Worm (Caenorhabditis elegans) whole organism, young adult: ENCODE data around the gene ogr-2.
"Not testable (repeated sequence)": the region's sequence is repeated elsewhere in the genome, so short reads cannot be mapped to it uniquely, and the experiment has no call there.

Source experiments
- B0035.1 ChIP-seq: sonication (generic microtip); optimal IDR thresholded peaks from 2 replicates; lab custom pipeline; 2016; ENCODE audit warnings: missing genetic modification characterization, mild to moderate bottlenecking, missing compliant biosample characterization, missing genotype, missing genetic modification reagents
- C06A6.2 ChIP-seq: fragments of 200-800 bp; sonication (Bioruptor generic); conservative IDR thresholded peaks from 2 replicates; pipeline ENCODE4 v1.3.6; 2022; ENCODE audit warnings: missing genetic modification characterization, missing compliant biosample characterization
- C17E4.6 ChIP-seq: fragments of 200-800 bp; sonication (Bioruptor generic); IDR thresholded peaks from 2 replicates; pipeline ENCODE4 v1.3.6; 2022; ENCODE audit warnings: missing genetic modification reagents, missing genetic modification characterization, missing compliant biosample characterization
- D2030.7 ChIP-seq: fragments of 200-800 bp; sonication (Bioruptor generic); IDR thresholded peaks from 2 replicates; pipeline ENCODE4 v1.3.6; 2022; ENCODE audit warnings: missing genetic modification reagents, missing genetic modification characterization, missing compliant biosample characterization
- F33H1.4 ChIP-seq: fragments of 200-800 bp; sonication (Bioruptor generic); IDR thresholded peaks from 2 replicates; pipeline ENCODE4 v1.3.6; 2022; ENCODE audit warnings: missing genetic modification reagents, missing genetic modification characterization, missing compliant biosample characterization
- K11D2.4 ChIP-seq: fragments of 200-800 bp; sonication (Bioruptor generic); IDR thresholded peaks from 2 replicates; pipeline ENCODE4 v1.3.6; 2022; ENCODE audit warnings: missing genetic modification reagents, missing genetic modification characterization, missing compliant biosample characterization
- Y56A3A.18 ChIP-seq: fragments of 200-800 bp; sonication (Bioruptor generic); IDR thresholded peaks from 2 replicates; pipeline ENCODE4 v1.3.6; 2022; ENCODE audit warnings: missing genetic modification reagents, missing genetic modification characterization, missing compliant biosample characterization
- Y67H2A.10 ChIP-seq: fragments of 200-800 bp; sonication (Bioruptor generic); conservative IDR thresholded peaks from 2 replicates; pipeline ENCODE4 v1.3.6; 2022; ENCODE audit warnings: missing genetic modification reagents, missing genetic modification characterization, missing compliant biosample characterization
- Y79H2A.3 ChIP-seq: fragments of 200-800 bp; sonication (Bioruptor generic); conservative IDR thresholded peaks from 2 replicates; pipeline ENCODE4 v1.3.6; 2022; ENCODE audit warnings: missing genetic modification reagents, missing genetic modification characterization, missing compliant biosample characterization
- attf-3 ChIP-seq: fragments of 200-800 bp; sonication (Bioruptor generic); conservative IDR thresholded peaks from 2 replicates; pipeline ENCODE4 v1.3.6; 2022; ENCODE audit warnings: missing genetic modification reagents, missing genetic modification characterization, missing compliant biosample characterization
- attf-5 ChIP-seq: fragments of 200-800 bp; sonication (Bioruptor generic); optimal IDR thresholded peaks from 2 replicates; lab custom pipeline; 2018; ENCODE audit warnings: mild to moderate bottlenecking, missing genetic modification characterization, missing compliant biosample characterization
- bed-2 ChIP-seq: fragments of 200-800 bp; sonication (Bioruptor generic); IDR thresholded peaks from 2 replicates; pipeline ENCODE4 v1.3.6; 2022; ENCODE audit warnings: missing genetic modification reagents, missing genetic modification characterization, missing compliant biosample characterization
- cebp-1 ChIP-seq, 2 experiments: fragments of 200-800 bp in 1 of 2; sonication (Bioruptor generic) in 1 of 2; sonication (generic microtip) in 1 of 2; IDR thresholded peaks in 1 of 2; optimal IDR thresholded peaks in 1 of 2; 2 replicates each; pipeline versions ENCODE4 v1.3.6 to Lab custom; 2017 to 2022; ENCODE audit warnings: missing compliant biosample characterization in 2 of 2, missing genetic modification characterization in 2 of 2, mild to moderate bottlenecking in 1 of 2, missing genetic modification reagents in 1 of 2, moderate library complexity in 1 of 2
- ceh-100 ChIP-seq: fragments of 200-800 bp; sonication (Bioruptor generic); IDR thresholded peaks from 2 replicates; pipeline ENCODE4 v1.3.6; 2022; ENCODE audit warnings: missing genetic modification reagents, missing genetic modification characterization, missing compliant biosample characterization
- ceh-40 ChIP-seq: fragments of 200-800 bp; sonication (Bioruptor generic); IDR thresholded peaks from 2 replicates; pipeline ENCODE4 v1.3.6; 2022; ENCODE audit warnings: missing genetic modification characterization, missing compliant biosample characterization
- ceh-91 ChIP-seq: fragments of 200-800 bp; sonication (Bioruptor generic); IDR thresholded peaks from 2 replicates; pipeline ENCODE4 v1.3.6; 2022; ENCODE audit warnings: missing genetic modification reagents, missing genetic modification characterization, missing compliant biosample characterization
- dox-1 ChIP-seq: fragments of 200-800 bp; sonication (Bioruptor generic); IDR thresholded peaks from 2 replicates; pipeline ENCODE4 v1.3.6; 2022; ENCODE audit warnings: missing genetic modification reagents, missing genetic modification characterization, missing compliant biosample characterization
- dpff-1 ChIP-seq: sonication (generic microtip); optimal IDR thresholded peaks from 2 replicates; lab custom pipeline; 2017; ENCODE audit warnings: mild to moderate bottlenecking, missing genetic modification characterization, missing compliant biosample characterization
- efl-1 ChIP-seq: fragments of 150-350 bp; optimal IDR thresholded peaks from 2 replicates; lab custom pipeline; 2014; ENCODE audit warnings: missing biosample characterization, missing genetic modification reagents, missing genetic modification characterization
- egl-44 ChIP-seq: fragments of 200-800 bp; sonication (Bioruptor generic); IDR thresholded peaks from 2 replicates; pipeline ENCODE4 v1.3.6; 2022; ENCODE audit warnings: missing genetic modification reagents, missing genetic modification characterization, missing compliant biosample characterization
- egrh-3 ChIP-seq: fragments of 200-800 bp; sonication (Bioruptor generic); IDR thresholded peaks from 2 replicates; pipeline ENCODE4 v1.3.6; 2022; ENCODE audit warnings: missing genetic modification reagents, missing genetic modification characterization, missing compliant biosample characterization
- ekl-4 ChIP-seq: fragments of 200-800 bp; sonication (Bioruptor generic); IDR thresholded peaks from 2 replicates; pipeline ENCODE4 v1.3.6; 2022; ENCODE audit warnings: missing genetic modification reagents, missing genetic modification characterization, missing compliant biosample characterization
- ets-4 ChIP-seq: fragments of 200-800 bp; sonication (Bioruptor generic); optimal IDR thresholded peaks from 2 replicates; lab custom pipeline; 2018; ENCODE audit warnings: mild to moderate bottlenecking, missing genetic modification characterization, missing compliant biosample characterization
- gei-17 ChIP-seq: fragments of 200-800 bp; sonication (Bioruptor generic); optimal IDR thresholded peaks from 2 replicates; lab custom pipeline; 2018; ENCODE audit warnings: mild to moderate bottlenecking, missing genetic modification characterization, missing compliant biosample characterization
- hmg-1.2 ChIP-seq: fragments of 200-800 bp; sonication (Bioruptor generic); IDR thresholded peaks from 2 replicates; pipeline ENCODE4 v1.3.6; 2022; ENCODE audit warnings: missing genetic modification reagents, missing genetic modification characterization, missing compliant biosample characterization
- lin-26 ChIP-seq: fragments of 200-800 bp; sonication (Bioruptor generic); IDR thresholded peaks from 2 replicates; pipeline ENCODE4 v1.3.6; 2022; ENCODE audit warnings: missing genetic modification reagents, missing genetic modification characterization, missing compliant biosample characterization
- madf-6 ChIP-seq: fragments of 200-800 bp; sonication (Bioruptor generic); IDR thresholded peaks from 2 replicates; pipeline ENCODE4 v1.3.6; 2022; ENCODE audit warnings: missing genetic modification reagents, missing genetic modification characterization, missing compliant biosample characterization
- mcd-1 ChIP-seq: fragments of 200-800 bp; sonication (Bioruptor generic); IDR thresholded peaks from 2 replicates; pipeline ENCODE4 v1.3.6; 2022; ENCODE audit warnings: missing genetic modification reagents, missing genetic modification characterization, missing compliant biosample characterization
- nfyb-1 ChIP-seq: fragments of 200-800 bp; sonication (Bioruptor generic); IDR thresholded peaks from 2 replicates; pipeline ENCODE4 v1.3.6; 2022; ENCODE audit warnings: missing genetic modification reagents, missing genetic modification characterization, missing compliant biosample characterization
- nhr-80 ChIP-seq: sonication (generic microtip); optimal IDR thresholded peaks from 2 replicates; lab custom pipeline; 2016; ENCODE audit warnings: missing genetic modification characterization, missing compliant biosample characterization
- pbrm-1 ChIP-seq: fragments of 200-800 bp; sonication (Bioruptor generic); IDR thresholded peaks from 2 replicates; pipeline ENCODE4 v1.3.6; 2022; ENCODE audit warnings: missing genetic modification reagents, missing genetic modification characterization, missing compliant biosample characterization
- pha-4 ChIP-seq: fragments of 150-350 bp; sonication (generic microtip); optimal IDR thresholded peaks from 2 replicates; lab custom pipeline; 2014; ENCODE audit warnings: missing biosample characterization, missing genetic modification reagents, missing genetic modification characterization
- rcor-1 ChIP-seq: fragments of 200-800 bp; sonication (Bioruptor generic); IDR thresholded peaks from 2 replicates; pipeline ENCODE4 v1.3.6; 2022; ENCODE audit warnings: missing genetic modification reagents, missing genetic modification characterization, missing compliant biosample characterization
- rpc-1 ChIP-seq, 2 experiments: fragments of 150-350 bp in 1 of 2; sonication (generic microtip) in 1 of 2; optimal IDR thresholded peaks; 2 replicates each; lab custom pipeline; 2014 to 2018; ENCODE audit warnings: missing biosample characterization in 1 of 2, missing genetic modification characterization in 1 of 2, missing genetic modification reagents in 1 of 2, missing genotype in 1 of 2
- sdz-38 ChIP-seq: sonication (generic microtip); optimal IDR thresholded peaks from 2 replicates; lab custom pipeline; 2016; ENCODE audit warnings: missing genotype, missing genetic modification characterization, missing compliant biosample characterization
- snpc-4 ChIP-seq, 5 experiments: fragments of 150-350 bp in 1 of 5; sonication (generic microtip) in 4 of 5; optimal IDR thresholded peaks; 2 replicates each; lab custom pipeline; 2014 to 2018; ENCODE audit warnings: missing genetic modification characterization in 5 of 5, missing biosample characterization in 3 of 5, antibody characterized with exemption in 2 of 5, mild to moderate bottlenecking in 2 of 5, missing compliant biosample characterization in 2 of 5, missing genotype in 2 of 5, moderate library complexity in 2 of 5, missing genetic modification reagents in 1 of 5
- ztf-22 ChIP-seq: fragments of 200-800 bp; sonication (Bioruptor generic); optimal IDR thresholded peaks from 2 replicates; lab custom pipeline; 2018; ENCODE audit warnings: mild to moderate bottlenecking, missing genetic modification characterization, moderate library complexity, missing compliant biosample characterization
- ztf-25 ChIP-seq: fragments of 200-800 bp; sonication (Bioruptor generic); IDR thresholded peaks from 2 replicates; pipeline ENCODE4 v1.3.6; 2022; ENCODE audit warnings: missing genetic modification reagents, missing genetic modification characterization, missing compliant biosample characterization
- ztf-28 ChIP-seq: fragments of 200-800 bp; sonication (Bioruptor generic); IDR thresholded peaks from 2 replicates; pipeline ENCODE4 v1.3.6; 2022; ENCODE audit warnings: missing genetic modification reagents, missing genetic modification characterization, missing compliant biosample characterization

Gene ogr-2

ce11 chrII:10034769-10035168 is 6.2 kb upstream of the ogr-2 start:
- TF ChIP-seq egrh-3 (GFP tag; lab: Robert Waterston, UW) (peak; percentile 67), pbrm-1 (GFP tag; lab: Robert Waterston, UW) (peak; percentile 84), F33H1.4 (peak; percentile 61), C06A6.2 (peak; percentile 99), bed-2 (0 out of 2 replicates have a peak, but pooled peaks have one; percentile 46), rpc-1 (optimal IDR thresholded peaks at IDR 0.05; lab: Kevin White, UChicago) (peak; percentile 20), cebp-1 (GFP tag; IDR thresholded peaks at IDR 0.05; lab: Robert Waterston, UW) (peak; percentile 58; the same call in 1 of the 2 replicates), Y67H2A.10 (peak; percentile 65; the same call in 1 of the 2 replicates), C17E4.6 (GFP tag; lab: Robert Waterston, UW) (0 out of 2 replicates have a peak, but pooled peaks have one; percentile 56), ekl-4 (peak; percentile 82), ceh-91 (GFP tag; lab: Robert Waterston, UW) (peak; percentile 70), egl-44 (GFP tag; lab: Robert Waterston, UW) (0 out of 2 replicates have a peak, but pooled peaks have one; percentile 28), ztf-28 (GFP tag; lab: Robert Waterston, UW) (peak; percentile 81; the same call in 1 of the 2 replicates), nfyb-1 (GFP tag; lab: Robert Waterston, UW) (peak; percentile 83), lin-26 (peak; percentile 42; the same call in 1 of the 2 replicates), ztf-25 (peak; percentile 74; the same call in 1 of the 2 replicates), K11D2.4 (GFP tag; lab: Robert Waterston, UW) (peak; percentile 62; the same call in 1 of the 2 replicates), ceh-100 (peak; percentile 94), mcd-1 (GFP tag; lab: Robert Waterston, UW) (peak; percentile 92), rcor-1 (peak; percentile 37; the same call in 1 of the 2 replicates), D2030.7 (peak; percentile 61), dox-1 (GFP tag; lab: Robert Waterston, UW) (peak; percentile 96), Y56A3A.18 (GFP tag; lab: Robert Waterston, UW) (0 out of 2 replicates have a peak, but pooled peaks have one; percentile 61), hmg-1.2 (GFP tag; lab: Robert Waterston, UW) (peak; percentile 59), madf-6 (peak; percentile 59), attf-3 (GFP tag; lab: Robert Waterston, UW) (peak; percentile 76)
- TF ChIP-seq rpc-1, cebp-1 (tag; optimal IDR thresholded peaks at IDR 0.05; lab: Kevin White, UChicago): not testable (repeated sequence)

- no peak for TF ChIP-seq rpc-1 (optimal IDR thresholded peaks at IDR 0.05; lab: Kevin White, UChicago)
- TF ChIP-seq rpc-1 (tag; optimal IDR thresholded peaks at IDR 0.05; lab: Kevin White, UChicago): no peak
- no peak for TF ChIP-seq gei-17
- no peak for TF ChIP-seq efl-1 (GFP tag; lab: Kevin White, UChicago)
- no peak for TF ChIP-seq Y79H2A.3 (GFP tag; lab: Robert Waterston, UW)
- TF ChIP-seq ztf-22 (GFP tag; lab: Kevin White, UChicago): no peak
- no peak for TF ChIP-seq rcor-1
Measured at ce11 chrII:10035425-10035824, 5.5 kb upstream of the ogr-2 start.

ce11 chrII:10039799-10040198 is 1.1 kb upstream of the ogr-2 start, which contains the start of gene let-268:
let-268 (minus strand) TSS chrII:10039980.
- TF ChIP-seq hmg-1.2 (GFP tag; lab: Robert Waterston, UW) (peak; percentile 17; the same call in 1 of the 2 replicates), snpc-4 (GFP tag; optimal IDR thresholded peaks at IDR 0.05; lab: Kevin White, UChicago) (no peak), snpc-4 (tag; optimal IDR thresholded peaks at IDR 0.05; lab: Kevin White, UChicago) (no peak), ets-4 (GFP tag; lab: Kevin White, UChicago) (no peak)

ce11 chrII:10044961-10045360 is 4.0 kb downstream of the ogr-2 start, which contains the start of the genes F52H3.11 and bath-38:
F52H3.11 (minus strand) TSS chrII:10045163.
bath-38 (minus strand) TSS chrII:10045270.
- TF ChIP-seq ceh-40 (GFP tag; lab: Robert Waterston, UW): no peak
- no peak for TF ChIP-seq dpff-1 (tag; lab: Kevin White, UChicago)
- peak; percentile 22 for TF ChIP-seq pha-4 (tag; lab: Kevin White, UChicago)
- no peak for TF ChIP-seq B0035.1 (tag; lab: Kevin White, UChicago)
- TF ChIP-seq sdz-38 (tag; lab: Kevin White, UChicago): no peak
- peak; percentile 23 for TF ChIP-seq nhr-80 (tag; lab: Kevin White, UChicago)
- peak; percentile 22 for TF ChIP-seq attf-5 (GFP tag; lab: Kevin White, UChicago)
